Worm (Caenorhabditis elegans) whole organism, L2 larva: Measurements from ENCODE around the gene M60.4.

Experiments used
- F13H6.1 ChIP-seq: sonication (generic microtip); optimal IDR thresholded peaks from 2 replicates; lab custom pipeline; 2016; ENCODE audit warnings: missing genetic modification characterization, missing compliant biosample characterization
- R02D3.7 ChIP-seq: fragments of 150-350 bp; optimal IDR thresholded peaks from 2 replicates; lab custom pipeline; 2014; ENCODE audit warnings: missing biosample characterization, missing genetic modification characterization
- ZK546.5 ChIP-seq: sonication (generic microtip); optimal IDR thresholded peaks from 2 replicates; lab custom pipeline; 2017; ENCODE audit warnings: missing biosample characterization, missing genetic modification characterization
- aly-2 ChIP-seq: fragments of 150-350 bp; optimal IDR thresholded peaks from 2 replicates; lab custom pipeline; 2014; ENCODE audit warnings: missing biosample characterization, missing genetic modification characterization
- blmp-1 ChIP-seq: sonication (generic microtip); optimal IDR thresholded peaks from 2 replicates; lab custom pipeline; 2017; ENCODE audit warnings: missing genetic modification characterization, mild to moderate bottlenecking, missing compliant biosample characterization, antibody characterized with exemption, moderate library complexity; ENCODE audit not compliant: insufficient read depth
- ceh-16 ChIP-seq: fragments of 150-350 bp; optimal IDR thresholded peaks from 2 replicates; lab custom pipeline; 2014; ENCODE audit warnings: missing biosample characterization, missing genetic modification characterization
- crh-2 ChIP-seq: sonication (generic microtip); optimal IDR thresholded peaks from 2 replicates; lab custom pipeline; 2017; ENCODE audit warnings: missing biosample characterization, missing genetic modification characterization
- dmd-4 ChIP-seq: sonication (generic microtip); optimal IDR thresholded peaks from 2 replicates; lab custom pipeline; 2017; ENCODE audit warnings: missing biosample characterization, missing genetic modification characterization
- egl-27 ChIP-seq: sonication (generic microtip); optimal IDR thresholded peaks from 3 replicates; lab custom pipeline; 2017; ENCODE audit warnings: missing biosample characterization, missing genetic modification reagents, missing genetic modification characterization
- elt-1 ChIP-seq: fragments of 150-350 bp; optimal IDR thresholded peaks from 2 replicates; lab custom pipeline; 2014; ENCODE audit warnings: missing biosample characterization, missing genetic modification characterization
- fos-1 ChIP-seq: fragments of 150-350 bp; optimal IDR thresholded peaks from 2 replicates; lab custom pipeline; 2014; ENCODE audit warnings: missing biosample characterization, missing genetic modification characterization
- gmeb-1 ChIP-seq: fragments of 150-350 bp; optimal IDR thresholded peaks from 2 replicates; lab custom pipeline; 2014; ENCODE audit warnings: missing biosample characterization, missing genetic modification characterization
- lin-11 ChIP-seq: fragments of 150-350 bp; sonication (generic microtip); optimal IDR thresholded peaks from 2 replicates; lab custom pipeline; 2014; ENCODE audit warnings: missing biosample characterization, missing genetic modification characterization, inconsistent platforms, mixed read lengths
- lin-13 ChIP-seq: fragments of 150-350 bp; optimal IDR thresholded peaks from 2 replicates; lab custom pipeline; 2014; ENCODE audit warnings: missing biosample characterization, missing genetic modification reagents, missing genetic modification characterization
- lsy-2 ChIP-seq, 2 experiments: fragments of 150-350 bp in 1 of 2; sonication (generic microtip) in 1 of 2; optimal IDR thresholded peaks; 2 replicates each; lab custom pipeline; 2014 to 2017; ENCODE audit warnings: missing biosample characterization in 2 of 2, missing genetic modification characterization in 2 of 2
- mab-5 ChIP-seq: fragments of 150-350 bp; optimal IDR thresholded peaks from 2 replicates; lab custom pipeline; 2014; ENCODE audit warnings: missing biosample characterization, missing genetic modification characterization
- mbf-1 ChIP-seq: sonication (generic microtip); optimal IDR thresholded peaks from 2 replicates; lab custom pipeline; 2017; ENCODE audit warnings: missing biosample characterization, missing genetic modification characterization
- nhr-11 ChIP-seq: fragments of 150-350 bp; optimal IDR thresholded peaks from 2 replicates; lab custom pipeline; 2014; ENCODE audit warnings: missing biosample characterization, missing genetic modification characterization
- nhr-12 ChIP-seq: fragments of 150-350 bp; optimal IDR thresholded peaks from 2 replicates; lab custom pipeline; 2014; ENCODE audit warnings: missing biosample characterization, missing genetic modification characterization
- nhr-129 ChIP-seq: fragments of 150-350 bp; optimal IDR thresholded peaks from 2 replicates; lab custom pipeline; 2014; ENCODE audit warnings: missing biosample characterization, missing genetic modification characterization
- nhr-21 ChIP-seq: fragments of 150-350 bp; optimal IDR thresholded peaks from 2 replicates; lab custom pipeline; 2014; ENCODE audit warnings: missing biosample characterization, missing genetic modification characterization
- nhr-23 ChIP-seq: fragments of 150-350 bp; optimal IDR thresholded peaks from 2 replicates; lab custom pipeline; 2014; ENCODE audit warnings: missing biosample characterization, missing genetic modification reagents, missing genetic modification characterization
- nhr-237 ChIP-seq: fragments of 150-350 bp; optimal IDR thresholded peaks from 2 replicates; lab custom pipeline; 2014; ENCODE audit warnings: missing biosample characterization, missing genetic modification characterization
- nhr-6 ChIP-seq: fragments of 150-350 bp; optimal IDR thresholded peaks from 2 replicates; lab custom pipeline; 2014; ENCODE audit warnings: missing biosample characterization, missing genetic modification characterization
- nhr-77 ChIP-seq: fragments of 150-350 bp; optimal IDR thresholded peaks from 2 replicates; lab custom pipeline; 2014; ENCODE audit warnings: missing biosample characterization, missing genetic modification characterization
- skn-1 ChIP-seq: sonication (generic microtip); optimal IDR thresholded peaks from 2 replicates; lab custom pipeline; 2017; ENCODE audit warnings: missing biosample characterization, missing genetic modification characterization
- sma-9 ChIP-seq, 2 experiments: fragments of 150-350 bp in 1 of 2; sonication (generic microtip) in 1 of 2; optimal IDR thresholded peaks; 2 replicates each; lab custom pipeline; 2014 to 2016; ENCODE audit warnings: missing genetic modification characterization in 2 of 2, mild to moderate bottlenecking in 1 of 2, missing biosample characterization in 1 of 2, missing compliant biosample characterization in 1 of 2, missing genetic modification reagents in 1 of 2, moderate library complexity in 1 of 2
- snpc-4 ChIP-seq: fragments of 150-350 bp; optimal IDR thresholded peaks from 2 replicates; lab custom pipeline; 2014; ENCODE audit warnings: missing biosample characterization, missing genetic modification characterization
- unc-39 ChIP-seq: fragments of 150-350 bp; optimal IDR thresholded peaks from 2 replicates; lab custom pipeline; 2014; ENCODE audit warnings: missing biosample characterization, missing genetic modification characterization
- unc-55 ChIP-seq: fragments of 150-350 bp; sonication (generic microtip); optimal IDR thresholded peaks from 3 replicates; lab custom pipeline; 2014; ENCODE audit warnings: missing biosample characterization, missing genetic modification reagents, missing genetic modification characterization
- unc-62 ChIP-seq: fragments of 150-350 bp; optimal IDR thresholded peaks from 2 replicates; lab custom pipeline; 2014; ENCODE audit warnings: missing biosample characterization, missing genetic modification reagents, missing genetic modification characterization
- ztf-1 ChIP-seq: fragments of 200-800 bp; sonication (Bioruptor generic); conservative IDR thresholded peaks from 2 replicates; pipeline ENCODE4 v1.3.6; 2022; ENCODE audit warnings: missing genetic modification characterization, missing compliant biosample characterization

M60.4 gene

DNA sequence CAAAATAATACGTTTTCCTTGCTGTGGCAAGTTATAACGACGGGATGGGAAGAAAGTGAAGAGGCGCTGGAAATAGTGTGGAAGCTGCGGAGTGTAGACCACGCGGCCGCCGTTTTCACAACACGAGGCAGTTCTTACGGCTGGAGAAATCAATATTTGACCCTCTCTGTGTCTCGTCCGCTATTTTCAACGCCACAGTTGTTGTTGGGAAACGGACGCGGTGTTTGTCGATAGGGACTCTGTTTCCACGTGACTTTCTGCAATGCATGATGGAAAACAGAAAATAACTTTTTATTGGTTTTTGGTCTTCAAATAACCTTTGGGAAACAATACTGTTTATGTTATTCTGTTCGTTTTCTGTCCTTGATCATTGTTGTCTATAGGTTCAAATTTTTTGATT, 4.3 kb downstream of the M60.4 start, which contains the start of gene K02A6.3 (continued):
- TF ChIP-seq elt-1 (tag; lab: Kevin White, UChicago), result no peak
- no peak for TF ChIP-seq nhr-237 (tag; lab: Kevin White, UChicago)
- TF ChIP-seq lin-13 (GFP tag; lab: Kevin White, UChicago), result peak; percentile 53
- peak; percentile 22 for TF ChIP-seq lin-11 (tag; lab: Kevin White, UChicago)
- peak; percentile 93 for TF ChIP-seq blmp-1 (tag; lab: Kevin White, UChicago)
- no peak for TF ChIP-seq unc-62 (GFP tag; lab: Kevin White, UChicago)
- TF ChIP-seq nhr-6 (tag; lab: Kevin White, UChicago), result peak; percentile 81
- peak; percentile 94 for TF ChIP-seq F13H6.1 (tag; lab: Kevin White, UChicago)
- peak; percentile 96 for TF ChIP-seq nhr-129
- peak; percentile 21 to 84 for TF ChIP-seq lsy-2 (tag; optimal IDR thresholded peaks at IDR 0.05; lab: Kevin White, UChicago)
- no peak for TF ChIP-seq ztf-1 (GFP tag; lab: Robert Waterston, UW)
- peak; percentile 80 for TF ChIP-seq mab-5 (tag; lab: Kevin White, UChicago)
- peak; percentile 93 for TF ChIP-seq crh-2 (tag; lab: Kevin White, UChicago)
- peak; percentile 97 for TF ChIP-seq sma-9 (GFP tag; optimal IDR thresholded peaks at IDR 0.05; lab: Kevin White, UChicago)
- TF ChIP-seq sma-9 (tag; optimal IDR thresholded peaks at IDR 0.05; lab: Kevin White, UChicago), result no peak
- peak; percentile 92 for TF ChIP-seq nhr-21 (tag; lab: Kevin White, UChicago)

DNA sequence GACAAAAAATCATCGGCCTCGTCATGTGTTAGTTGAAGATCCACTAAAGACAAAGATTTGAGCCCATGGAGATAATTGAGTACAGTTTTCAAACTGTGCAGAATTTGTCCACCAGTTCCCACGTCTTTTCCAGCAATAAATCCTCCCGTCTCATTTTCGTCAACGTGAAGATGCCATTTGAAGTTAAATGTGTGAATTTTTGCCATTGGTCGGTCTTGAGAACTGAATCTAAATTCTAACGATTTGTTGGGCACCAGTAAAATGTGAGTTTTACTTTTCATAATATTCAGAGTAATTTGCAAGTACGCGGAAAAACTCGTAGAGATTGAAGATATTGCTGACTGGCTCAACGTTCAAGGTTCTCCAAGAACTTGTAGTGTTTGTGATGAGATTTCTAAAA, 5.5 kb downstream of the M60.4 start:
- TF ChIP-seq fos-1 (tag; lab: Kevin White, UChicago) (no peak), mbf-1 (no peak), ZK546.5 (no peak), nhr-77 (tag; lab: Kevin White, UChicago) (no peak), lsy-2 (tag; optimal IDR thresholded peaks at IDR 0.05; lab: Kevin White, UChicago) (no peak), skn-1 (tag; lab: Kevin White, UChicago) (no peak), nhr-12 (tag; lab: Kevin White, UChicago) (no peak), egl-27 (tag; lab: Kevin White, UChicago) (no peak)

DNA sequence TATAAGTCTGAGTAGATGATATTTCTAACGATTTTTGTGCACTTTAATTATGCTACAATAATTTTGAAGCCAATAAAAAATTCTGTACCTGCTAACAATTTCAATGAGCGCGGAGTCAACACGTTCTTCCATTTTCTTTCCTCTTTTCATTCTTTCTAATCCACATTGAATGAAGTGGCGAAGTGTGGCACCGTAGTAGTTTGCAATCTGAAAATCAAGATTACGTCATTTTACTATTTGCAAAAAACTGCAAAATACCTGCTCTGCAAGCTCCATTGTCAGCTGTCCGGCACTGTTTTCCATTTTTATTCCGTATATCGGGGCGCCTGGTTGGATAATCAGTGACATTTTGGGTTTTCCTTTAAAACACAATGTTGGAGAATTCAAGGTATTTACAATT, 6.9 kb downstream of the M60.4 start:
- TF ChIP-seq elt-1 (tag; lab: Kevin White, UChicago), result no peak
- TF ChIP-seq nhr-23 (tag; lab: Kevin White, UChicago), result no peak
- TF ChIP-seq ceh-16 (tag; lab: Kevin White, UChicago), result no peak
- no peak for TF ChIP-seq gmeb-1 (tag; lab: Kevin White, UChicago)

- no peak for TF ChIP-seq lin-13 (GFP tag; lab: Kevin White, UChicago)
- TF ChIP-seq nhr-11 (tag; lab: Kevin White, UChicago), result no peak
- no peak for TF ChIP-seq dmd-4 (tag; lab: Kevin White, UChicago)
- TF ChIP-seq skn-1 (tag; lab: Kevin White, UChicago), result no peak
- TF ChIP-seq R02D3.7 (tag; lab: Kevin White, UChicago), result no peak
- TF ChIP-seq mab-5 (tag; lab: Kevin White, UChicago), result no peak
- no peak for TF ChIP-seq unc-39
- TF ChIP-seq mbf-1, result no peak
Observed at ce11 chrX:8224916-8225315, 11.2 kb downstream of the M60.4 start, which contains the start of gene K02A6.2. K02A6.2 (minus strand) TSS chrX:8225016.

- TF ChIP-seq unc-55 (GFP tag; lab: Kevin White, UChicago), result no peak
- no peak for TF ChIP-seq crh-2 (tag; lab: Kevin White, UChicago)
Observed at ce11 chrX:8219428-8219827, 16.7 kb downstream of the M60.4 start, which contains the start of gene K02A6.1. K02A6.1 (plus strand) TSS chrX:8219728.

ce11 chrX:8218653-8219052, 17.5 kb downstream of the M60.4 start, which contains the start of gene K02A6.4:
K02A6.4 (minus strand) TSS chrX:8218753.
- no peak for TF ChIP-seq lin-13 (GFP tag; lab: Kevin White, UChicago)
- TF ChIP-seq aly-2 (tag; lab: Kevin White, UChicago), result no peak
- no peak for TF ChIP-seq nhr-237 (tag; lab: Kevin White, UChicago)
- no peak for TF ChIP-seq snpc-4 (tag; lab: Kevin White, UChicago)
- TF ChIP-seq nhr-77 (tag; lab: Kevin White, UChicago), result no peak
- TF ChIP-seq nhr-12 (tag; lab: Kevin White, UChicago), result no peak
